Worm (Caenorhabditis elegans) whole organism, L1 larva: ENCODE data around the gene C29F9.9.

Experiments used
- ama-1 ChIP-seq: fragments of 150-350 bp; optimal IDR thresholded peaks from 2 replicates; lab custom pipeline; 2014
- blmp-1 ChIP-seq: fragments of 150-350 bp; optimal IDR thresholded peaks from 2 replicates; lab custom pipeline; 2014; ENCODE audit warnings: missing biosample characterization, missing genetic modification characterization
- ceh-88 ChIP-seq: fragments of 200-800 bp; sonication (Bioruptor generic); IDR thresholded peaks from 2 replicates; pipeline ENCODE4 v1.3.6; 2022; ENCODE audit warnings: missing genetic modification characterization, missing compliant biosample characterization
- lin-35 ChIP-seq, 2 experiments: fragments of 150-350 bp; optimal IDR thresholded peaks; 2 replicates each; lab custom pipeline; 2014; ENCODE audit warnings: missing biosample characterization in 2 of 2, missing genetic modification characterization in 2 of 2, missing genetic modification reagents in 2 of 2
- mep-1 ChIP-seq: fragments of 150-350 bp; optimal IDR thresholded peaks from 2 replicates; lab custom pipeline; 2014; ENCODE audit warnings: missing biosample characterization, missing genetic modification characterization
- nhr-20 ChIP-seq: sonication (generic microtip); optimal IDR thresholded peaks from 2 replicates; lab custom pipeline; 2016; ENCODE audit warnings: mild to moderate bottlenecking, missing genetic modification characterization, missing compliant biosample characterization
- nhr-237 ChIP-seq: fragments of 150-350 bp; optimal IDR thresholded peaks from 2 replicates; lab custom pipeline; 2014; ENCODE audit warnings: missing biosample characterization, missing genetic modification characterization
- nhr-77 ChIP-seq: fragments of 150-350 bp; optimal IDR thresholded peaks from 2 replicates; lab custom pipeline; 2014; ENCODE audit warnings: missing biosample characterization, missing genetic modification characterization
- nhr-84 ChIP-seq: sonication (generic microtip); optimal IDR thresholded peaks from 2 replicates; lab custom pipeline; 2017; ENCODE audit warnings: missing biosample characterization, missing genetic modification characterization
- snpc-4 ChIP-seq: fragments of 150-350 bp; optimal IDR thresholded peaks from 2 replicates; lab custom pipeline; 2014; ENCODE audit warnings: missing biosample characterization, missing genetic modification characterization
- unc-62 ChIP-seq: fragments of 150-350 bp; optimal IDR thresholded peaks from 2 replicates; lab custom pipeline; 2014; ENCODE audit warnings: missing biosample characterization, missing genetic modification reagents, missing genetic modification characterization

DNA sequence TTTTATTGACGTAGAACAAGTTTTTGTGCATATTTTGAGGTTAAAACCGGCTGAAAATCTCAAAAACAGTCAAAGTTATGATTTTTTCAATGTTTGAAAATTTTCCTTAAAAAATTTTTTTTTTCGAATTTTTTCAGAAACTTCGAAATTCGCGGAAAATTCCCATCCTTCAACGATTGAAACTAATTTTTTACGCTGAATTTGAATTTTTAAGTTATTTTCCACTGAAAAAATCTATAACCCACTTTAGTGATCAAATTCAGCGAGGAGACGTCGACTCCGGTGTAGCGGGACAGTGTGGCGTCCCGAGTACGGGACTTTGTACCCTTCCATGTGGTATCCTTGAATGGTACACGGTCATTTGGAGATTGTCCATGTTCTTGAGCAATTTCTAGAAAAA lies 6.5 kb downstream of the C29F9.9 start:
- TF ChIP-seq ceh-88 (GFP tag; lab: Robert Waterston, UW) (no peak), nhr-84 (no peak), mep-1 (tag; lab: Kevin White, UChicago) (no peak), ama-1 (no peak), snpc-4 (no peak), nhr-237 (tag; lab: Kevin White, UChicago) (no peak), lin-35 (GFP tag; optimal IDR thresholded peaks at IDR 0.05; lab: Kevin White, UChicago) (no peak), nhr-77 (tag; lab: Kevin White, UChicago) (no peak), blmp-1 (no peak), nhr-20 (tag; lab: Kevin White, UChicago) (no peak), unc-62 (GFP tag; lab: Kevin White, UChicago) (no peak)
